Worm (Caenorhabditis elegans) whole organism, late embryonic: ENCODE data around the gene dnj-25.

ENCODE experiments used
- F13H6.1 ChIP-seq: sonication (generic microtip); optimal IDR thresholded peaks from 2 replicates; lab custom pipeline; 2016; ENCODE audit warnings: missing genetic modification characterization, missing compliant biosample characterization
- ceh-24 ChIP-seq: sonication (generic microtip); optimal IDR thresholded peaks from 2 replicates; lab custom pipeline; 2016; ENCODE audit warnings: mild to moderate bottlenecking, missing genetic modification characterization, missing compliant biosample characterization
- elt-2 ChIP-seq: sonication (generic microtip); optimal IDR thresholded peaks from 2 replicates; lab custom pipeline; 2016; ENCODE audit warnings: missing genetic modification reagents, missing genetic modification characterization, missing compliant biosample characterization
- hlh-30 ChIP-seq: sonication (generic microtip); optimal IDR thresholded peaks from 2 replicates; lab custom pipeline; 2017; ENCODE audit warnings: antibody characterized with exemption, missing genetic modification characterization, missing compliant biosample characterization; ENCODE audit not compliant: insufficient read depth
- nhr-11 ChIP-seq: fragments of 150-350 bp; optimal IDR thresholded peaks from 2 replicates; lab custom pipeline; 2014; ENCODE audit warnings: missing biosample characterization, missing genetic modification characterization
- pha-4 ChIP-seq: fragments of 150-350 bp; optimal IDR thresholded peaks from 2 replicates; lab custom pipeline; 2018; ENCODE audit warnings: missing biosample characterization, missing genetic modification reagents, missing genetic modification characterization
- pqm-1 ChIP-seq: sonication (generic microtip); optimal IDR thresholded peaks from 2 replicates; lab custom pipeline; 2016; ENCODE audit warnings: missing genetic modification characterization, missing compliant biosample characterization
- syd-9 ChIP-seq: sonication (generic microtip); optimal IDR thresholded peaks from 2 replicates; lab custom pipeline; 2016; ENCODE audit warnings: mild to moderate bottlenecking, missing genetic modification characterization, moderate library complexity, missing compliant biosample characterization

DNA sequence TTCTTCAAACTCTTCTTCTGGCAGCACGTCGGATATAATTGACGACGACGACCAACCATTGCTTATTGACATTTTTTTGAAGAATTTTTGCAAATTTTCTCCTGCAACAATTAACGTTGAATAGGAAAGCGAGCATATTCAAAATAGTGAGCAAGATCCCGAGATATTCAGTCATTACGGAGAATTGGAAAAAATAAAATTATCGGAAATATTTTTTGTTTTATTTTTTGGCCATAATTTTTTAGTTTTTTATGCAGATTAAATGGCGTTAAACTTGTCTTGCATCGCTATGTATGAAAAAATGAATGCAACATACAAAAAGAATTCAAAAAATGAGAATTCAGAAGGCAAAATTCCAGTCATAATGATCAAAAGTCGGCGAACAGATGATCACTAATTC is 25.9 kb upstream of the dnj-25 start, which contains the start of gene elp-1:
- TF ChIP-seq hlh-30 (no peak), ceh-24 (tag; lab: Kevin White, UChicago) (no peak), pha-4 (tag; lab: Kevin White, UChicago) (no peak), elt-2 (tag; lab: Kevin White, UChicago) (no peak), pqm-1 (no peak), F13H6.1 (tag; lab: Kevin White, UChicago) (no peak), nhr-11 (tag; lab: Kevin White, UChicago) (no peak), syd-9 (tag; lab: Kevin White, UChicago) (no peak)
